Worm (Caenorhabditis elegans) whole organism, mixed stage, embryonic: ENCODE measurements around the gene T26H5.14.

ENCODE experiments used
- drap-1 ChIP-seq: fragments of 200-800 bp; sonication (Bioruptor generic); optimal IDR thresholded peaks from 3 replicates; lab custom pipeline; 2018; ENCODE audit warnings: mild to moderate bottlenecking, missing genetic modification characterization, missing compliant biosample characterization
- elt-1 ChIP-seq: sonication (generic microtip); optimal IDR thresholded peaks from 2 replicates; lab custom pipeline; 2017; ENCODE audit warnings: missing genetic modification characterization, mild to moderate bottlenecking, missing compliant biosample characterization, antibody characterized with exemption, moderate library complexity, borderline replicate concordance; ENCODE audit not compliant: insufficient read depth
- flh-1 ChIP-seq: fragments of 200-800 bp; sonication (Bioruptor generic); optimal IDR thresholded peaks from 2 replicates; lab custom pipeline; 2018; ENCODE audit warnings: mild to moderate bottlenecking, missing genetic modification characterization, moderate library complexity, missing compliant biosample characterization
- lin-13 ChIP-seq: fragments of 150-350 bp; optimal IDR thresholded peaks from 2 replicates; lab custom pipeline; 2014; ENCODE audit warnings: missing biosample characterization, missing genetic modification characterization
- lin-32 ChIP-seq: fragments of 200-800 bp; sonication (Bioruptor generic); optimal IDR thresholded peaks from 2 replicates; lab custom pipeline; 2018; ENCODE audit warnings: mild to moderate bottlenecking, missing genetic modification characterization, missing compliant biosample characterization
- lsy-2 ChIP-seq: fragments of 150-350 bp; optimal IDR thresholded peaks from 2 replicates; lab custom pipeline; 2014; ENCODE audit warnings: missing biosample characterization, missing genetic modification characterization
- mab-5 ChIP-seq: fragments of 150-350 bp; optimal IDR thresholded peaks from 2 replicates; lab custom pipeline; 2014; ENCODE audit warnings: missing biosample characterization, missing genetic modification characterization
- nhr-12 ChIP-seq: fragments of 150-350 bp; optimal IDR thresholded peaks from 2 replicates; lab custom pipeline; 2014; ENCODE audit warnings: missing biosample characterization, missing genetic modification characterization
- nhr-28 ChIP-seq: fragments of 150-350 bp; optimal IDR thresholded peaks from 2 replicates; lab custom pipeline; 2014; ENCODE audit warnings: missing biosample characterization, missing genetic modification characterization
- pha-4 ChIP-seq: fragments of 150-350 bp; optimal IDR thresholded peaks from 2 replicates; lab custom pipeline; 2018; ENCODE audit warnings: missing biosample characterization, missing genetic modification reagents, missing genetic modification characterization
- snpc-4 ChIP-seq: fragments of 150-350 bp; optimal IDR thresholded peaks from 2 replicates; lab custom pipeline; 2014; ENCODE audit warnings: missing biosample characterization, missing genetic modification characterization
- tbx-8 ChIP-seq: fragments of 200-800 bp; sonication (Bioruptor generic); optimal IDR thresholded peaks from 2 replicates; lab custom pipeline; 2018; ENCODE audit warnings: mild to moderate bottlenecking, missing genetic modification characterization, moderate library complexity, missing compliant biosample characterization
- unc-39 ChIP-seq: fragments of 150-350 bp; optimal IDR thresholded peaks from 2 replicates; lab custom pipeline; 2014; ENCODE audit warnings: missing biosample characterization, missing genetic modification characterization
- unc-62 ChIP-seq: fragments of 150-350 bp; optimal IDR thresholded peaks from 2 replicates; lab custom pipeline; 2014; ENCODE audit warnings: missing biosample characterization, missing genetic modification reagents, missing genetic modification characterization

ce11 chrV:15412625-15413024, 36.3 kb upstream of the T26H5.14 start, which contains the start of gene srbc-63:
- TF ChIP-seq nhr-28 (tag; lab: Kevin White, UChicago) (no peak), unc-62 (GFP tag; lab: Kevin White, UChicago) (no peak), nhr-12 (tag; lab: Kevin White, UChicago) (no peak), lsy-2 (no peak), mab-5 (no peak), pha-4 (no peak), flh-1 (GFP tag; lab: Kevin White, UChicago) (no peak), elt-1 (tag; lab: Kevin White, UChicago) (no peak), drap-1 (no peak), lin-32 (GFP tag; lab: Kevin White, UChicago) (no peak), unc-39 (tag; lab: Kevin White, UChicago) (no peak), snpc-4 (tag; lab: Kevin White, UChicago) (no peak), lin-13 (tag; lab: Kevin White, UChicago) (no peak), tbx-8 (GFP tag; lab: Kevin White, UChicago) (no peak)
